Worm (Caenorhabditis elegans): ENCODE data around the gene ttr-7.

The ttr-7 gene

DNA sequence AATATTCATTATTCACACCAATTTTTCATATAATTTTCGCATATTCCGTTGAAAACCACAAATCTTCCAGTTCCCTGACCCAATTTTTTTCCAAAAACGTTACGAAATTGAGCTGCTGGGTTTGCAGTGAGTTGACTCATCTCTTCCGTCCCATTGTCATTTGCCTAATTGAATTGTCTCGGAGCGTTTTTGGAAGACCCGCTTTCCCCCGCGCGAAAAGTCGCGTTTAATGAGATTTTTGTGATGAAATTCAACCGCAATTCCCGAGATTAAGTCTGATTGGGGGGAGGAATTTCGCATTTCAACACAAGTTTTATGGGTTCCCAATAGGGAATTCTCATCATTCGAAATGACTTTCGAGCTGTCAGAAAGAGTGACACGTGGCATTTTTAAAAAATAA is 6.1 kb downstream of the ttr-7 start:
- no peak for TF ChIP-seq zfp-3 (GFP tag; conservative IDR thresholded peaks at IDR 0.05)

DNA sequence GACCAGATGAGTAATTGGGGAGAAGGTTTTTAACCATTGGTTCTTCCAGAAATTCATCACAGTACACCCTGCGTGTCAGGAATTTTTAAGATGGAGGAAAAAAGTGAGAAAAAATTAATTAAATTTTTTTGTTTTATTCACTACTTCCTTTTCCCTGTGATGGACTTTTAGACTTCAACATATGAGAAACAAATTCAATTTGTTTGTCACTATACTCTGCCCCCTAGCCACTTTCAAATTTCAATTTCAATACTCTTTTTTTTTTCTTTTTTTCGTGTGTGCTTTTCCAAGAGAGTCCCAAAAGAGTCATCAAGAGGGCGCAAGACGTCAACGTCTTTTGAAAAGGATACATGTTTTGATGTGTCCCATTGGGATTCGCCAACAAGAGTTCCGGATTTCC is 7.0 kb downstream of the ttr-7 start:
- TF ChIP-seq cey-2 (tag; optimal IDR thresholded peaks at IDR 0.05; ENCODE audit: borderline replicate concordance, insufficient read depth) (no peak), unc-62 (GFP tag; optimal IDR thresholded peaks at IDR 0.05 in 1 of 2) (peak in 1 of 2 experiments; percentile 66), unc-62 (tag; optimal IDR thresholded peaks at IDR 0.05) (no peak), aha-1 (tag) (peak; percentile 81)

DNA sequence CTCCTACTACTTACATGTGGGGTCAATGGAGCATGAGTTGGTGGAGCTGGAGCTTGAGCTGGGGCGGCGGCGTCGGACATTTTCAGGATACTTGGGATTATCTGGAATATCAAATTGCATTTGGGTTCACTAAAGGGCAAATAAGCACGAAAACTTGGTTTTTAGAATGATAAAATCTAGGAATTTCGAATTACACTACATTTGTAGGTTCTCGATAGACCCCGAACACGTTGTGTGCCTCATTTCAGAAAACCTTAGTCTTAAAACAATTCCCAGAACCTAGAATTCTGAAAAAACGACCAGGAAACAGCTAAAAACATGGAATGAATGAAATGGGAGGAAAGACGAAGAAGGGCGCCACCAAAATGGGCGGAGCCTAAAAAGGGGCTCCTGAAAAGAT is 8.6 kb downstream of the ttr-7 start, which contains the start of gene T19C3.3:
Gene T19C3.3 (minus strand): TSS at position 101 of the 400 bp plus-strand sequence.
- TF ChIP-seq ces-1 (GFP tag; optimal IDR thresholded peaks at IDR 0.05) (no peak), hlh-30 (tag; optimal IDR thresholded peaks at IDR 0.05; ENCODE audit: insufficient read depth) (no peak), daf-16 (GFP tag; optimal IDR thresholded peaks at IDR 0.05) (no peak), daf-16 (tag; optimal IDR thresholded peaks at IDR 0.05) (no peak), nhr-11 (tag; optimal IDR thresholded peaks at IDR 0.05) (no peak), mdl-1 (tag; optimal IDR thresholded peaks at IDR 0.05) (no peak), F10B5.3 (tag; optimal IDR thresholded peaks at IDR 0.05) (no peak), ceh-62 (tag; optimal IDR thresholded peaks at IDR 0.05) (no peak), nhr-237 (tag; optimal IDR thresholded peaks at IDR 0.05) (no peak), zfp-3 (GFP tag; conservative IDR thresholded peaks at IDR 0.05) (no peak), zip-11 (GFP tag; IDR thresholded peaks at IDR 0.05) (no peak), lin-15B (tag; optimal IDR thresholded peaks at IDR 0.05) (no peak), nhr-48 (tag; optimal IDR thresholded peaks at IDR 0.05) (no peak), spr-3 (GFP tag; optimal IDR thresholded peaks at IDR 0.05) (no peak), F26F4.8 (GFP tag; conservative IDR thresholded peaks at IDR 0.05) (no peak), madf-5 (GFP tag; IDR thresholded peaks at IDR 0.05) (no peak), lin-39 (tag; optimal IDR thresholded peaks at IDR 0.05) (no peak), gei-8 (GFP tag; optimal IDR thresholded peaks at IDR 0.05) (no peak), ctbp-1 (GFP tag; IDR thresholded peaks at IDR 0.05) (no peak), unc-62 (GFP tag; optimal IDR thresholded peaks at IDR 0.05 in 1 of 2) (no peak), unc-62 (tag; optimal IDR thresholded peaks at IDR 0.05) (no peak)

DNA sequence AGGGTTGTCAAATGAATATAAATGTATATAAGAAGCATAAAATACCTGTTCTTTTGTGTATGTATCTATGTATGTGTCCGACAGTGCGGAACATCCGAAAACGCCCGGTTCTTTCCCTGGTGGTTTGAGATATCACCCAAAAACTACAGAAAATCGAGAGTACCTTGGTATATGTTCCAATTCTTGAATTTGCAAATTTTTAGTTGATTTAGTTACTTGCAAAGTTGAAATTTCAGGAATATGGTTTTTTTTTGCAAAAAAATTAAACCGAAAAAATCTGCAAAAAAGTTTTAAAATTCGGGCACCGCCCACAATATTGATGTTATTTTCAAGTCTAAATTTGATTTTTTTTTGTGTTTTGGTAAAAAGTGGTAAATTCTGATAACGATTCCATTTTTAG is 11.7 kb downstream of the ttr-7 start, which contains the start of gene T19C3.2:
Gene T19C3.2 (minus strand): TSS at position 101 of the 400 bp plus-strand sequence.
- no peak for TF ChIP-seq F49E8.2 (tag; optimal IDR thresholded peaks at IDR 0.05; ENCODE audit: borderline replicate concordance)
- TF ChIP-seq ztf-11 (tag; optimal IDR thresholded peaks at IDR 0.05), result no peak
- no peak for TF ChIP-seq lim-7 (GFP tag; IDR thresholded peaks at IDR 0.05)
- TF ChIP-seq unc-39 (tag; optimal IDR thresholded peaks at IDR 0.05), result no peak

DNA sequence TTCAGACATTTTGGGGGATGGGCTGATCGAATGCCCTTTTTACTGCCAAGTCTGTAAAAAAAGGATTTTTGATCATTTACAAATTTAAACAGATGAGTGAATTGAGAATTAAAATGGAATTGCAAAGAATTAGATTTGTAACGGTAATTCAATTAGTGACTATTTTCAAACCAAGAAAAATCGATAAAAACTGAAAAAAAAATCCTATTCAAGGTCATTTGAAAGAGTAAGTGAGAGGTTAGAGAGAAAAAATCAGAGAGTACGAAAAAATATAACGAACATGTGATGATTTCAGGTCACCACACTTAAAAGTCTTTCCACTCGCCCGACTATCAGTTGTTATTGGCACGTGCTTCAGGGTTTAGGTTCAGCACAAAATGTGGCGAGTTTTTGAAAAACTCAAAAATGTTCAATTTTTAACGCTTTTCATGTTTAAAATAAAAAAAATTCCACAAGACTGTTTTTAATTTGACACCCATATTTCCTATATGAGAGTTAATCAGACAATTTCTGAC is 14.5 kb downstream of the ttr-7 start, which contains the start of gene T19C3.4:
Gene T19C3.4 (minus strand): TSS at position 51 of the 515 bp plus-strand sequence.
- TF ChIP-seq aly-2 (tag; optimal IDR thresholded peaks at IDR 0.05), result no peak
- no peak for TF ChIP-seq ama-1 (optimal IDR thresholded peaks at IDR 0.05)
- TF ChIP-seq mdt-29 (GFP tag; IDR thresholded peaks at IDR 0.05), result peak; percentile 26; the same call in 1 of the 2 replicates
- TF ChIP-seq nhr-77 (tag; optimal IDR thresholded peaks at IDR 0.05), result peak; percentile 57
- no peak for TF ChIP-seq nhr-102 (tag; optimal IDR thresholded peaks at IDR 0.05)
- TF ChIP-seq gei-8 (GFP tag; optimal IDR thresholded peaks at IDR 0.05), result no peak
- peak in 1 of 2 experiments; percentile 22 for TF ChIP-seq lsy-2 (tag; optimal IDR thresholded peaks at IDR 0.05)
- TF ChIP-seq unc-130 (GFP tag; optimal IDR thresholded peaks at IDR 0.05), result no peak
- no peak for TF ChIP-seq Y48G9A.11 (GFP tag; IDR thresholded peaks at IDR 0.05)
- no peak for TF ChIP-seq T26A8.4 (GFP tag; IDR thresholded peaks at IDR 0.05)
- peak; percentile 56 for TF ChIP-seq hlh-11 (tag; optimal IDR thresholded peaks at IDR 0.05)
- no peak for TF ChIP-seq ceh-32 (tag; optimal IDR thresholded peaks at IDR 0.05; ENCODE audit: poor library complexity)
- TF ChIP-seq D1046.2 (GFP tag; IDR thresholded peaks at IDR 0.05), result no peak
- no peak for TF ChIP-seq nhr-6 (tag; optimal IDR thresholded peaks at IDR 0.05)
- peak; percentile 73 for TF ChIP-seq nhr-28 (tag; optimal IDR thresholded peaks at IDR 0.05)
- peak; percentile 87 for TF ChIP-seq hlh-30 (tag; optimal IDR thresholded peaks at IDR 0.05; ENCODE audit: insufficient read depth)
- TF ChIP-seq ztf-11 (tag; optimal IDR thresholded peaks at IDR 0.05), result no peak
- TF ChIP-seq ceh-28 (tag; optimal IDR thresholded peaks at IDR 0.05), result no peak
- no peak for TF ChIP-seq daf-8 (GFP tag; IDR thresholded peaks at IDR 0.05)
- no peak for TF ChIP-seq zip-2 (tag; optimal IDR thresholded peaks at IDR 0.05)
- no peak for TF ChIP-seq ztf-7 (tag; optimal IDR thresholded peaks at IDR 0.05)
- TF ChIP-seq madf-9 (GFP tag; conservative IDR thresholded peaks at IDR 0.05), result no peak

All from whole organism, L4 larva.